Fruit fly (Drosophila melanogaster): ENCODE results near the gene Ance-3.

Ance-3 gene

DNA sequence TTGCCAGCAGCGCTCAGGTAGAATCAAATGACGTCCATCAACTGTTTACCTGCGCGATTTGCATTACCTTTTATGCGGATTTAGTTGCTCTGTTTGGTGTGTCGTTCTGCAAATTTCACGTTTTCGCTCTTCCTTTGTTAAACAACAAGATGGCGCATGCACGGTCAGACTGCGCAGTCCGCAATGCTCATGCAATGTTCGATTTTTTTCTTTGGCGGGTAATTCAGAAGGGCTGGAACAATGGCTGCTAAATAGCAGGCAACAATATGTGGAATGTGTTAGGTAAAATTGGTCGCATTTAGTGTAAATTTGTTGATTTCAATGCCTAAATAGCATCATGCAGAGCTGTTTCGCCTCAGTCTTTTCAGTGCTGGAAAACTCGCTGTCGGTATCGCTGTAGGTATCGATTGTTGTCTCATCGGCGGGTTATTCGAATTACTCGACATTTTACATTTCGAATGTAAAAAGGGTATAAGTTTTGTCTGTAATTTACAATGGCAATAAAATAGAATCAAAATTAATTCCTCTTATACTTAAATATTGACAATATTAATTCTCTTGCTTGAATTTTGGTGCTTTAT, 10.1 kb upstream of the Ance-3 start, which contains the start of gene Smg5 (continued):
- TF ChIP-seq Neu2 (GFP tag; optimal IDR thresholded peaks at IDR 0.05; ENCODE audit: borderline replicate concordance): peak; percentile 1

DNA sequence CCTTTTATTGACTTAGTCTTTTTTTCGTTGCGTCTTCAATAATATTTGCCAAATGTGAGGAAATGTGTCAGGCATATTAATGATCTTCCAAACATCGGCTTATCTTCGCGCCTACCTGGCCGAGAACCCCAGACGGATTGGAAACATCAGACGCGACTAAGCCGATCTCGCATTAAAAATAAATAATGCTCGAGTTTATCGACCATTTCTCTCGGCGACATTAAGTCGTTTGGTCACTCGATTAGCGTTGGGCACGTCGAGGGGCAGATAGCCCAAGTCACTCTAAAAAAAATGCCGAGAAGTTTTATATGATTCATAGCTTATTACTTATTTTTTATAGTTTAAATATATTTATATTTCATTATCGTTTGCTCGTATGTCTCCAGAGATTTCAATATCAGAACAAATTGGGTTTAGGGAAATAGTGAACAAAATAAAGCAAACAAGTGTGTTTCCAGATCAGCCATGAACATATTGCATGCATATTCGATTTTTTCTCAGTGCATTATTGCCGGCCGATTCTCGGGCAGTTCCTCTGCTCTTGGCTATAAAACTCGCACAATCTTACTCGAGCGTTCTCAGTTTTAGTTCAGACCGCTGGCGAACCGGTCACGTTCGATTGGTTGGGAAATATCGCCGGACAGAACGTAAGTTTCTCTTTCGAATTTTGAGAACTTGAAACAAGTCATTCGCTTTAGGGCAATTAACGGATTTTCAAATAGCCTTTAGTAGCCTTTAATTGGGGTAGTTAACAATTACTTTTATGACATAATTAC, 9.3 kb upstream of the Ance-3 start, which contains the start of gene Ance:
Gene Ance (plus strand): TSS at position 574 of the 776 bp plus-strand sequence.
- TF ChIP-seq Usf (GFP tag; optimal IDR thresholded peaks at IDR 0.05) (peak; percentile 56), CG4404 (GFP tag; IDR thresholded peaks at IDR 0.05) (peak; percentile 43; the same call in 1 of the 2 replicates), hkb (optimal IDR thresholded peaks at IDR 0.05) (no peak), hkb (GFP tag; IDR thresholded peaks at IDR 0.05) (peak; percentile 56; the same call in 1 of the 2 replicates), CG9876 (GFP tag; optimal IDR thresholded peaks at IDR 0.05) (no peak), CG12659 (GFP tag; optimal IDR thresholded peaks at IDR 0.05) (peak; percentile 61), Hr3 (GFP tag; optimal IDR thresholded peaks at IDR 0.05) (peak; percentile 23), pho (GFP tag; optimal IDR thresholded peaks at IDR 0.05) (peak; percentile 7), CG3281 (GFP tag; optimal IDR thresholded peaks at IDR 0.05) (peak; percentile 57), CG9727 (GFP tag; optimal IDR thresholded peaks at IDR 0.05) (peak; percentile 60), bsh (GFP tag; optimal IDR thresholded peaks at IDR 0.05) (peak in 1 of 2 experiments; percentile 71), CG14667 (GFP tag; IDR thresholded peaks at IDR 0.05) (no peak), tin (GFP tag; optimal IDR thresholded peaks at IDR 0.05) (peak; percentile 35), Ptx1 (GFP tag; IDR thresholded peaks at IDR 0.05) (peak; percentile 54; the same call in 1 of the 2 replicates), phol (tag; optimal IDR thresholded peaks at IDR 0.05) (peak; percentile 13), Stat92E (GFP tag; optimal IDR thresholded peaks at IDR 0.05) (peak in 1 of 3 experiments; percentile 41), CG7928 (GFP tag; optimal IDR thresholded peaks at IDR 0.05) (no peak), zf30C (GFP tag; optimal IDR thresholded peaks at IDR 0.05) (peak; percentile 89), schlank (tag; optimal IDR thresholded peaks at IDR 0.05) (peak; percentile 37), cwo (GFP tag; optimal IDR thresholded peaks at IDR 0.05) (peak; percentile 45), HmgD (GFP tag; optimal IDR thresholded peaks at IDR 0.05) (no peak), kni (GFP tag; optimal IDR thresholded peaks at IDR 0.05) (peak; percentile 10), CG31441 (GFP tag; IDR thresholded peaks at IDR 0.05) (0 out of 2 replicates have a peak, but pooled peaks have one; percentile 15), CkIIα-i1 (GFP tag; IDR thresholded peaks at IDR 0.05) (no peak), Hr39 (optimal IDR thresholded peaks at IDR 0.05) (no peak), CG11456 (GFP tag; IDR thresholded peaks at IDR 0.05) (0 out of 3 replicates have a peak, but pooled peaks have one; percentile 20), Gug (GFP tag; IDR thresholded peaks at IDR 0.05) (peak; percentile 16; the same call in 1 of the 4 replicates), CG42726 (GFP tag; IDR thresholded peaks at IDR 0.05; ENCODE audit: partially characterized antibody) (0 out of 2 replicates have a peak, but pooled peaks have one; percentile 26), BtbVII (GFP tag; optimal IDR thresholded peaks at IDR 0.05) (peak; percentile 4), CG18599 (GFP tag; optimal IDR thresholded peaks at IDR 0.05) (peak; percentile 79), Ssrp (tag; optimal IDR thresholded peaks at IDR 0.05) (peak; percentile 9), CG10147 (GFP tag; optimal IDR thresholded peaks at IDR 0.05) (peak; percentile 60), CG31224 (GFP tag; IDR thresholded peaks at IDR 0.05) (0 out of 2 replicates have a peak, but pooled peaks have one; percentile 11), CG3163 (GFP tag; optimal IDR thresholded peaks at IDR 0.05) (peak; percentile 20), lab (GFP tag; optimal IDR thresholded peaks at IDR 0.05) (peak; percentile 38), CG2120 (GFP tag; optimal IDR thresholded peaks at IDR 0.05) (peak; percentile 59), fd3F (GFP tag; optimal IDR thresholded peaks at IDR 0.05) (peak; percentile 39), CG12155 (GFP tag; optimal IDR thresholded peaks at IDR 0.05) (peak; percentile 27), E2f1 (GFP tag; IDR thresholded peaks at IDR 0.05) (0 out of 2 replicates have a peak, but pooled peaks have one; percentile 28), MESR4 (GFP tag; optimal IDR thresholded peaks at IDR 0.05) (no peak), CG16863 (GFP tag; optimal IDR thresholded peaks at IDR 0.05) (no peak), Taf1 (GFP tag; IDR thresholded peaks at IDR 0.05) (peak; percentile 29; the same call in 1 of the 2 replicates), zen (tag; optimal IDR thresholded peaks at IDR 0.05) (peak; percentile 55), CG14860 (GFP tag; IDR thresholded peaks at IDR 0.05; ENCODE audit: partially characterized antibody) (no peak)

Data from whole organism, embryonic.